Worm (Caenorhabditis elegans): ENCODE measurements around the gene cbp-2.

DNA sequence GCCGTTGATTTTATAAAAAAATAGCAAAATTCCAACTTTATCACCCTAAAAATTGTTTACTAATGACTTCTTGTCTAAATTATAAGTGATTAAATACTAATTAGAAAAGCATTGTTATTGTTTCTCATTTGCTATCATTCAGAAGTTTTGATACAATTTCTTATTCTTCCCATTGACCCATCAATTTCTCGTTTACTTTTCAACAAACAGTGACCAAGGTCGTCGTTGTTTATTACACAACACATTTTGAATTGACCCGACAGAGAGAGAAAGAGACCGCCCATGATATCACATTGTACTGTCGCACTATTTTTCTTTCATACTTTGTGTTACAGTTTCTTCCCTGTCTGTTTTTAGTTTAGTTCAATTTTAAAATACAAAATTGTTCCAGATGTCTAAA lies 4.4 kb downstream of the cbp-2 start, which contains the start of gene ttr-2:
- TF ChIP-seq K09A11.1 (tag; optimal IDR thresholded peaks at IDR 0.05; ENCODE audit: insufficient read depth) (no peak), pqm-1 (tag; optimal IDR thresholded peaks at IDR 0.05) (no peak), ztf-16 (tag; optimal IDR thresholded peaks at IDR 0.05) (no peak), ama-1 (optimal IDR thresholded peaks at IDR 0.05) (no peak)

Measured in whole organism, late embryonic.